Fruit fly (Drosophila melanogaster) whole organism, embryonic: ENCODE results near the gene Mvl.

Experiments used
- Adf1 ChIP-seq: fragments of 200-800 bp; sonication (Bioruptor generic); IDR thresholded peaks from 2 replicates; pipeline ENCODE4 v1.3.6; 2022; ENCODE audit warnings: missing biosample characterization, missing genetic modification characterization
- Atf3 ChIP-seq: fragments of 200-800 bp; sonication (Bioruptor generic); optimal IDR thresholded peaks from 3 replicates; lab custom pipeline; 2016; ENCODE audit warnings: missing biosample characterization, missing genetic modification characterization
- CG10267 ChIP-seq: fragments of 200-800 bp; sonication (Bioruptor generic); optimal IDR thresholded peaks from 2 replicates; lab custom pipeline; 2018; ENCODE audit warnings: missing biosample characterization, mild to moderate bottlenecking, missing genetic modification characterization, moderate library complexity
- CG10543 ChIP-seq: fragments of 200-800 bp; sonication (Bioruptor generic); optimal IDR thresholded peaks from 3 replicates; lab custom pipeline; 2017; ENCODE audit warnings: missing biosample characterization, mild to moderate bottlenecking, missing genetic modification characterization, moderate library complexity
- CG12071 ChIP-seq: fragments of 200-800 bp; sonication (Bioruptor generic); optimal IDR thresholded peaks from 3 replicates; lab custom pipeline; 2018; ENCODE audit warnings: missing biosample characterization, mild to moderate bottlenecking, missing genetic modification characterization
- CG15696 ChIP-seq: fragments of 200-800 bp; sonication (Bioruptor generic); optimal IDR thresholded peaks from 2 replicates; lab custom pipeline; 2019; ENCODE audit warnings: missing biosample characterization, mild to moderate bottlenecking, missing genetic modification characterization, moderate library complexity
- CG1602 ChIP-seq: fragments of 200-800 bp; sonication (Bioruptor generic); optimal IDR thresholded peaks from 3 replicates; lab custom pipeline; 2016; ENCODE audit warnings: missing biosample characterization, missing genetic modification characterization
- CG16863 ChIP-seq: fragments of 200-800 bp; sonication (Bioruptor generic); optimal IDR thresholded peaks from 3 replicates; lab custom pipeline; 2016; ENCODE audit warnings: missing biosample characterization, missing genetic modification characterization
- CG17385 ChIP-seq: fragments of 200-800 bp; sonication (Bioruptor generic); optimal IDR thresholded peaks from 3 replicates; lab custom pipeline; 2018; ENCODE audit warnings: missing biosample characterization, mild to moderate bottlenecking, missing genetic modification characterization
- CG33557 ChIP-seq: fragments of 200-800 bp; sonication (Bioruptor generic); optimal IDR thresholded peaks from 2 replicates; lab custom pipeline; 2019; ENCODE audit warnings: missing biosample characterization, mild to moderate bottlenecking, missing genetic modification characterization, moderate library complexity
- CG34422 ChIP-seq: fragments of 200-800 bp; sonication (Bioruptor generic); IDR thresholded peaks from 3 replicates; pipeline ENCODE4 v1.3.6; 2022; ENCODE audit warnings: missing biosample characterization, missing genetic modification characterization
- CG4854 ChIP-seq: fragments of 200-800 bp; sonication (Bioruptor generic); optimal IDR thresholded peaks from 2 replicates; lab custom pipeline; 2016; ENCODE audit warnings: missing biosample characterization, missing genetic modification characterization, inconsistent platforms
- CG5245 ChIP-seq: fragments of 200-800 bp; sonication (Bioruptor generic); optimal IDR thresholded peaks from 3 replicates; lab custom pipeline; 2016; ENCODE audit warnings: missing biosample characterization, missing genetic modification characterization
- CG5953 ChIP-seq: fragments of 200-800 bp; sonication (Bioruptor generic); IDR thresholded peaks from 2 replicates; pipeline ENCODE4 v1.3.6; 2022; ENCODE audit warnings: missing biosample characterization, missing genetic modification characterization
- CG6689 ChIP-seq: fragments of 200-800 bp; sonication (Bioruptor generic); IDR thresholded peaks from 2 replicates; pipeline ENCODE4 v1.3.6; 2022; ENCODE audit warnings: missing biosample characterization, missing genetic modification characterization
- CG7556 ChIP-seq: fragments of 200-800 bp; sonication (Bioruptor generic); optimal IDR thresholded peaks from 2 replicates; lab custom pipeline; 2017; ENCODE audit warnings: missing biosample characterization, mild to moderate bottlenecking, missing genetic modification characterization
- CG8089 ChIP-seq: fragments of 200-800 bp; sonication (Bioruptor generic); optimal IDR thresholded peaks from 3 replicates; lab custom pipeline; 2016; ENCODE audit warnings: missing biosample characterization, missing genetic modification characterization
- CG8359 ChIP-seq: fragments of 200-800 bp; sonication (Bioruptor generic); optimal IDR thresholded peaks from 2 replicates; lab custom pipeline; 2017; ENCODE audit warnings: missing biosample characterization, mild to moderate bottlenecking, missing genetic modification characterization, borderline replicate concordance
- CG9727 ChIP-seq: fragments of 200-800 bp; sonication (Bioruptor generic); optimal IDR thresholded peaks from 3 replicates; lab custom pipeline; 2017; ENCODE audit warnings: missing biosample characterization, mild to moderate bottlenecking, missing genetic modification characterization
- CG9797 ChIP-seq: fragments of 200-800 bp; sonication (Bioruptor generic); optimal IDR thresholded peaks from 3 replicates; lab custom pipeline; 2018; ENCODE audit warnings: missing biosample characterization, mild to moderate bottlenecking, missing genetic modification characterization
- Dek ChIP-seq: fragments of 200-800 bp; sonication (Bioruptor generic); optimal IDR thresholded peaks from 3 replicates; lab custom pipeline; 2019; ENCODE audit warnings: missing biosample characterization, mild to moderate bottlenecking, missing genetic modification characterization, moderate library complexity
- Hand ChIP-seq: fragments of 200-800 bp; sonication (Bioruptor generic); optimal IDR thresholded peaks from 2 replicates; lab custom pipeline; 2017; ENCODE audit warnings: mild to moderate bottlenecking, missing biosample characterization, missing genetic modification reagents, missing genetic modification characterization
- Hr3 ChIP-seq: fragments of 200-800 bp; sonication (Bioruptor generic); optimal IDR thresholded peaks from 3 replicates; lab custom pipeline; 2016; ENCODE audit warnings: missing biosample characterization, missing genetic modification characterization
- Kr ChIP-seq: fragments of 200-800 bp; sonication (Bioruptor generic); optimal IDR thresholded peaks from 2 replicates; lab custom pipeline; 2017; ENCODE audit warnings: missing biosample characterization, mild to moderate bottlenecking, missing genetic modification characterization
- NK7.1 ChIP-seq: fragments of 200-800 bp; sonication (Bioruptor generic); optimal IDR thresholded peaks from 3 replicates; lab custom pipeline; 2016; ENCODE audit warnings: missing biosample characterization, missing genetic modification characterization
- Nf-YB ChIP-seq: fragments of 200-800 bp; sonication (Bioruptor generic); optimal IDR thresholded peaks from 3 replicates; lab custom pipeline; 2019; ENCODE audit warnings: missing biosample characterization, mild to moderate bottlenecking, missing genetic modification characterization, moderate library complexity
- Oli ChIP-seq: fragments of 200-800 bp; sonication (Bioruptor generic); optimal IDR thresholded peaks from 2 replicates; lab custom pipeline; 2018; ENCODE audit warnings: missing biosample characterization, mild to moderate bottlenecking, missing genetic modification characterization, moderate library complexity
- Side ChIP-seq: fragments of 200-800 bp; sonication (Bioruptor generic); optimal IDR thresholded peaks from 2 replicates; lab custom pipeline; 2016; ENCODE audit warnings: missing biosample characterization, missing genetic modification characterization
- Taf1 ChIP-seq: fragments of 200-800 bp; sonication (Bioruptor generic); IDR thresholded peaks from 2 replicates; pipeline ENCODE4 v1.3.6; 2022; ENCODE audit warnings: missing biosample characterization, missing genetic modification characterization
- Xbp1 ChIP-seq: fragments of 200-800 bp; sonication (Bioruptor generic); optimal IDR thresholded peaks from 3 replicates; lab custom pipeline; 2016; ENCODE audit warnings: missing biosample characterization, mild to moderate bottlenecking, missing genetic modification characterization
- Xrp1 ChIP-seq: fragments of 200-800 bp; sonication (Bioruptor generic); IDR thresholded peaks from 2 replicates; pipeline ENCODE4 v1.3.6; 2022; ENCODE audit warnings: missing biosample characterization, missing genetic modification characterization
- ara ChIP-seq: fragments of 200-800 bp; sonication (Bioruptor generic); IDR thresholded peaks from 2 replicates; pipeline ENCODE4 v1.3.6; 2022; ENCODE audit warnings: missing biosample characterization, missing genetic modification characterization
- bbx ChIP-seq: fragments of 200-800 bp; sonication (Bioruptor generic); IDR thresholded peaks from 2 replicates; pipeline ENCODE4 v1.3.6; 2022; ENCODE audit warnings: missing biosample characterization, missing genetic modification characterization; ENCODE audit not compliant: partially characterized antibody
- bsh ChIP-seq, 2 experiments: fragments of 200-800 bp; sonication (Bioruptor generic); optimal IDR thresholded peaks; 2 replicates each; lab custom pipeline; 2017 to 2018; ENCODE audit warnings: mild to moderate bottlenecking in 2 of 2, missing biosample characterization in 2 of 2, missing genetic modification characterization in 2 of 2, moderate library complexity in 1 of 2
- dmrt11E ChIP-seq: fragments of 200-800 bp; sonication (Bioruptor generic); optimal IDR thresholded peaks from 3 replicates; lab custom pipeline; 2018; ENCODE audit warnings: missing biosample characterization, mild to moderate bottlenecking, missing genetic modification characterization, moderate library complexity
- emc ChIP-seq: fragments of 200-800 bp; sonication (Bioruptor generic); optimal IDR thresholded peaks from 2 replicates; lab custom pipeline; 2016; ENCODE audit warnings: missing biosample characterization, missing genetic modification characterization
- ind ChIP-seq: fragments of 200-800 bp; sonication (Bioruptor generic); optimal IDR thresholded peaks from 3 replicates; lab custom pipeline; 2016; ENCODE audit warnings: missing biosample characterization, missing genetic modification characterization
- nerfin-1 ChIP-seq: fragments of 200-800 bp; sonication (Bioruptor generic); optimal IDR thresholded peaks from 3 replicates; lab custom pipeline; 2019; ENCODE audit warnings: missing biosample characterization, mild to moderate bottlenecking, missing genetic modification characterization, moderate library complexity
- org-1 ChIP-seq: fragments of 200-800 bp; sonication (Bioruptor generic); optimal IDR thresholded peaks from 2 replicates; lab custom pipeline; 2017; ENCODE audit warnings: missing biosample characterization, missing genetic modification characterization
- pan ChIP-seq, 4 experiments: fragments of >200 bp in 3 of 4; fragments of 200-800 bp in 1 of 4; sonication (Bioruptor generic) in 1 of 4; optimal IDR thresholded peaks in 3 of 4; IDR thresholded peaks in 1 of 4; 2 replicates each; pipeline versions ENCODE4 v1.3.6 to Lab custom; 2017 to 2022; ENCODE audit warnings: missing biosample characterization in 2 of 4, missing genetic modification characterization in 2 of 4, mixed read lengths in 1 of 4
- row ChIP-seq: fragments of 200-800 bp; sonication (Bioruptor generic); IDR thresholded peaks from 3 replicates; pipeline ENCODE4 v1.3.6; 2022; ENCODE audit warnings: missing biosample characterization, missing genetic modification characterization
- sens-2 ChIP-seq: fragments of 200-800 bp; sonication (Bioruptor generic); IDR thresholded peaks from 2 replicates; pipeline ENCODE4 v1.3.6; 2022; ENCODE audit warnings: missing biosample characterization, missing genetic modification characterization
- sisA ChIP-seq: fragments of 200-800 bp; sonication (Bioruptor generic); IDR thresholded peaks from 2 replicates; pipeline ENCODE4 v1.3.6; 2022; ENCODE audit warnings: missing biosample characterization, missing genetic modification characterization
- slp2 ChIP-seq: fragments of 200-800 bp; sonication (Bioruptor generic); optimal IDR thresholded peaks from 2 replicates; lab custom pipeline; 2016; ENCODE audit warnings: missing biosample characterization, missing genetic modification characterization
- stc ChIP-seq: fragments of 200-800 bp; sonication (Bioruptor generic); IDR thresholded peaks from 2 replicates; pipeline ENCODE4 v1.3.6; 2022; ENCODE audit warnings: missing biosample characterization, missing genetic modification characterization
- tgo ChIP-seq: fragments of 200-800 bp; sonication (Bioruptor generic); IDR thresholded peaks from 3 replicates; pipeline ENCODE4 v1.3.6; 2022; ENCODE audit warnings: missing biosample characterization, missing genetic modification characterization
- vnd ChIP-seq: fragments of 200-800 bp; sonication (Bioruptor generic); IDR thresholded peaks from 3 replicates; pipeline ENCODE4 v1.3.6; 2022; ENCODE audit warnings: missing biosample characterization, missing genetic modification characterization; ENCODE audit not compliant: partially characterized antibody
- wek ChIP-seq: fragments of 200-800 bp; sonication (Bioruptor generic); optimal IDR thresholded peaks from 3 replicates; lab custom pipeline; 2018; ENCODE audit warnings: missing biosample characterization, mild to moderate bottlenecking, missing genetic modification characterization, moderate library complexity

The Mvl gene

DNA sequence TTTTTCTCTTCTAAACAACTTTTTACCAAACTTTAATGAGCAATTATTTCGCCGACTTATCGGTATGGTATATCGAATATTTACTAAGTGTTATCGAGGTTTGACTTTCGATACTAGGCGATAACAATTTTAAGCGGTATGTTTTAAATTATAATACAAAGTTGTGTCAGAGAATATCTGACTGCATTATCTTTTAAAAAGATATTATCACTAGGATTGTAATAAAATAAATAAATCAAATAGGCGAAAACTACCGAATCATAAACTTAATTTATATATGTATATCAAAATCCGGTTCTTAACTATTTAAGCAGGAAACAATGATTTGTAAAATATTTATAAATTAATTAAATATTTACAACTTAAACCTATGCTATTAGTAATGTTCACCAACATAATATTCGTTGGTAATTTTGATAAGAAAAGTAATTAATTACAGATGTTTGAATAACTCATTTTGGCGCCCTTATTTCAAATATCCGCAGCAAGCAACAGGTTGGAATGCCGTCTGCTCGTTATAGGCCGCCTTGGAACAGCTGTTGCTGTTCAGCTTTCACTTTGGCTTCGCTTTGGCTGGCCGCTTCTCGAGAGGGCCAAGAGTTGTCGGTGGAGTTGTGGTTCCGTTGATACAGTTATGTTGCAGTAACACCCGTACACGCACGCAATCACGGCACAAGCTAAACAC lies 47.4 kb upstream of the Mvl start, which contains the start of the genes Sec15 and rtet (continued):
- TF ChIP-seq sisA (GFP tag; lab: Robert Waterston, UW) (peak; percentile 29; the same call in 1 of the 2 replicates), tgo (GFP tag; lab: Robert Waterston, UW) (peak; percentile 51; the same call in 1 of the 3 replicates), Dek (peak; percentile 3), sens-2 (GFP tag; lab: Robert Waterston, UW) (peak; percentile 34; the same call in 1 of the 2 replicates), CG10543 (GFP tag; lab: Kevin White, UChicago) (peak; percentile 67), emc (GFP tag; lab: Kevin White, UChicago) (no peak), ara (GFP tag; lab: Robert Waterston, UW) (peak; percentile 62), CG5953 (GFP tag; lab: Robert Waterston, UW) (0 out of 2 replicates have a peak, but pooled peaks have one; percentile 16), stc (GFP tag; lab: Robert Waterston, UW) (peak; percentile 56), CG6689 (GFP tag; lab: Robert Waterston, UW) (no peak), CG9797 (GFP tag; lab: Kevin White, UChicago) (peak; percentile 21), CG12071 (GFP tag; lab: Kevin White, UChicago) (no peak), CG17385 (GFP tag; lab: Kevin White, UChicago) (peak; percentile 46), CG7556 (GFP tag; lab: Kevin White, UChicago) (peak; percentile 17), CG1602 (GFP tag; lab: Kevin White, UChicago) (peak; percentile 15), ind (GFP tag; lab: Kevin White, UChicago) (peak; percentile 57), Atf3 (GFP tag; lab: Kevin White, UChicago) (no peak), CG16863 (peak; percentile 65), CG33557 (GFP tag; lab: Kevin White, UChicago) (peak; percentile 44), Xbp1 (GFP tag; lab: Kevin White, UChicago) (peak; percentile 69), nerfin-1 (tag; lab: Kevin White, UChicago) (peak; percentile 73), pan (optimal IDR thresholded peaks at IDR 0.05; lab: Kevin White, UChicago) (no peak), pan (GFP tag; optimal IDR thresholded peaks at IDR 0.05 in 1 of 2, IDR thresholded peaks at IDR 0.05 in 1 of 2) (peak in 1 of 2 experiments; percentile 54), CG5245 (GFP tag; lab: Kevin White, UChicago) (peak; percentile 16), Oli (peak; percentile 48), Kr (GFP tag; lab: Kevin White, UChicago) (no peak), Xrp1 (GFP tag; lab: Robert Waterston, UW) (peak; percentile 80), Adf1 (GFP tag; lab: Robert Waterston, UW) (no peak), CG10267 (tag; lab: Kevin White, UChicago) (peak; percentile 60), bsh (GFP tag; optimal IDR thresholded peaks at IDR 0.05; lab: Kevin White, UChicago) (peak in 1 of 2 experiments; percentile 67), CG8089 (GFP tag; lab: Kevin White, UChicago) (peak; percentile 17), org-1 (GFP tag; lab: Kevin White, UChicago) (no peak), CG34422 (GFP tag; lab: Robert Waterston, UW) (peak; percentile 30; the same call in 2 of the 3 replicates), Hr3 (peak; percentile 60), Hand (GFP tag; lab: Kevin White, UChicago) (no peak), bbx (GFP tag; lab: Robert Waterston, UW) (peak; percentile 60), row (GFP tag; lab: Robert Waterston, UW) (peak; percentile 53; the same call in 2 of the 3 replicates), vnd (GFP tag; lab: Robert Waterston, UW) (peak; percentile 52; the same call in 2 of the 3 replicates), CG8359 (GFP tag; lab: Kevin White, UChicago) (no peak), dmrt11E (tag; lab: Kevin White, UChicago) (peak; percentile 76), CG4854 (peak; percentile 17), CG15696 (peak; percentile 79), wek (GFP tag; lab: Kevin White, UChicago) (peak; percentile 4), Nf-YB (GFP tag; lab: Kevin White, UChicago) (peak; percentile 26), Side (no peak), NK7.1 (GFP tag; lab: Kevin White, UChicago) (no peak), Taf1 (no peak), slp2 (GFP tag; lab: Kevin White, UChicago) (peak; percentile 25), CG9727 (GFP tag; lab: Kevin White, UChicago) (peak; percentile 79)
